Worm (Caenorhabditis elegans): ENCODE measurements around the gene H01G02.4.

DNA sequence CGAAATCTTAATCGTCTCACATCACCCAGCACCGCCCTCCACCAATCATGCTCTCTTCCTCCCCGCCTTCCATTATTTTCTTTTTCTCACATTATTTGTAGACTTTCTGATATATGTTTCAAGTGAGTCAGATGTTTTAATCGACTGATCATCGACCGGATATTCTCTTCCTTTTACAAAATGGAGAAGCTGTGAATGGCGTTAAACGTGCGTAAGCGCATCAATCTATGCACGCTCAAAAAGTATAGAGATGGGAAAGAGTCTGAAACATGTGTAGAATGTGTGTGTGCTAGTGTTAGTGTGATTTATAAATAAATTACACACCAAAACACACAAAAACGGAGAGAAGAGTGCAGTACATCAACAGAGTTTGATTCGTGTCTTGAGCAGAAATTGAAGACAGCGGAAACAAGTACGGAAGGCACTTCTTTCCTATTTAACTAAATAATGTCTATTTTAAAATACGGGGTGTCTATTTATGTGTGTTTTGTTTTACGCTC, 25.9 kb downstream of the H01G02.4 start:
- TF ChIP-seq ceh-82 (tag; optimal IDR thresholded peaks at IDR 0.05) (no peak), nhr-25 (tag; optimal IDR thresholded peaks at IDR 0.05) (no peak), mdl-1 (tag; optimal IDR thresholded peaks at IDR 0.05) (no peak), peb-1 (tag; optimal IDR thresholded peaks at IDR 0.05) (no peak), nhr-77 (tag; optimal IDR thresholded peaks at IDR 0.05) (no peak), lin-39 (tag; optimal IDR thresholded peaks at IDR 0.05) (no peak), lin-13 (GFP tag; optimal IDR thresholded peaks at IDR 0.05) (no peak), egl-27 (tag; optimal IDR thresholded peaks at IDR 0.05) (no peak)

Data from whole organism, L2 larva.